Worm (Caenorhabditis elegans) whole organism, L4 larva: ENCODE results near the gene nstp-9.

Source experiments
- T26A8.4 ChIP-seq: fragments of 200-800 bp; sonication (Bioruptor generic); IDR thresholded peaks from 2 replicates; pipeline ENCODE4 v1.3.6; 2022; ENCODE audit warnings: missing genetic modification characterization, missing compliant biosample characterization
- Y48G9A.11 ChIP-seq: fragments of 200-800 bp; sonication (Bioruptor generic); IDR thresholded peaks from 2 replicates; pipeline ENCODE4 v1.3.6; 2022; ENCODE audit warnings: missing genetic modification reagents, missing genetic modification characterization, missing compliant biosample characterization
- Y75B8A.6 ChIP-seq: fragments of 200-800 bp; sonication (Bioruptor generic); IDR thresholded peaks from 2 replicates; pipeline ENCODE4 v1.3.6; 2022; ENCODE audit warnings: missing genetic modification reagents, missing genetic modification characterization, missing compliant biosample characterization
- ZK546.5 ChIP-seq, 2 experiments: sonication (generic microtip); optimal IDR thresholded peaks; 2 replicates each; lab custom pipeline; 2017; ENCODE audit warnings: missing biosample characterization in 2 of 2, missing genetic modification characterization in 2 of 2
- aha-1 ChIP-seq: fragments of 150-350 bp; peaks from one replicate; lab custom pipeline; 2014; ENCODE audit warnings: missing biosample characterization, missing genetic modification characterization
- attf-4 ChIP-seq: sonication (generic microtip); optimal IDR thresholded peaks from 3 replicates; lab custom pipeline; 2017; ENCODE audit warnings: missing biosample characterization, missing genetic modification characterization
- ceh-20 ChIP-seq: fragments of 200-800 bp; sonication (Bioruptor generic); IDR thresholded peaks from 2 replicates; pipeline ENCODE4 v1.3.6; 2022; ENCODE audit warnings: missing genetic modification reagents, missing genetic modification characterization, missing compliant biosample characterization
- cey-2 ChIP-seq: sonication (generic microtip); optimal IDR thresholded peaks from 3 replicates; lab custom pipeline; 2017; ENCODE audit warnings: missing genetic modification characterization, mild to moderate bottlenecking, missing compliant biosample characterization, antibody characterized with exemption, borderline replicate concordance; ENCODE audit not compliant: insufficient read depth
- daf-16 ChIP-seq, 3 experiments: sonication (generic microtip); optimal IDR thresholded peaks; 2 replicates each; lab custom pipeline; 2016 to 2017; ENCODE audit warnings: missing genetic modification characterization in 3 of 3, missing genetic modification reagents in 3 of 3, mild to moderate bottlenecking in 2 of 3, missing compliant biosample characterization in 2 of 3, missing biosample characterization in 1 of 3, moderate library complexity in 1 of 3
- dmd-6 ChIP-seq: fragments of 200-800 bp; sonication (Bioruptor generic); IDR thresholded peaks from 2 replicates; pipeline ENCODE4 v1.3.6; 2022; ENCODE audit warnings: missing genetic modification reagents, missing genetic modification characterization, missing compliant biosample characterization
- dmd-8 ChIP-seq: fragments of 200-800 bp; sonication (Bioruptor generic); IDR thresholded peaks from 2 replicates; pipeline ENCODE4 v1.3.6; 2022; ENCODE audit warnings: missing genetic modification characterization, missing compliant biosample characterization
- dve-1 ChIP-seq: sonication (generic microtip); optimal IDR thresholded peaks from 2 replicates; lab custom pipeline; 2017; ENCODE audit warnings: antibody characterized with exemption, mild to moderate bottlenecking, missing genetic modification characterization, missing compliant biosample characterization; ENCODE audit not compliant: insufficient read depth
- fos-1 ChIP-seq: fragments of 150-350 bp; optimal IDR thresholded peaks from 2 replicates; lab custom pipeline; 2014; ENCODE audit warnings: missing biosample characterization, missing genetic modification characterization
- gei-8 ChIP-seq: fragments of 200-800 bp; sonication (Bioruptor generic); optimal IDR thresholded peaks from 2 replicates; lab custom pipeline; 2018; ENCODE audit warnings: mild to moderate bottlenecking, missing genetic modification characterization, missing compliant biosample characterization
- hlh-11 ChIP-seq: fragments of 200-800 bp; sonication (Bioruptor generic); optimal IDR thresholded peaks from 2 replicates; lab custom pipeline; 2018; ENCODE audit warnings: mild to moderate bottlenecking, missing genetic modification characterization, missing compliant biosample characterization
- hlh-30 ChIP-seq: sonication (generic microtip); optimal IDR thresholded peaks from 2 replicates; lab custom pipeline; 2017; ENCODE audit warnings: antibody characterized with exemption, mild to moderate bottlenecking, missing genetic modification characterization, missing compliant biosample characterization; ENCODE audit not compliant: insufficient read depth
- lim-7 ChIP-seq: fragments of 200-800 bp; sonication (Bioruptor generic); IDR thresholded peaks from 2 replicates; pipeline ENCODE4 v1.3.6; 2022; ENCODE audit warnings: missing genetic modification characterization, missing compliant biosample characterization
- lin-1 ChIP-seq: fragments of 200-800 bp; sonication (Bioruptor generic); IDR thresholded peaks from 2 replicates; pipeline ENCODE4 v1.3.6; 2022; ENCODE audit warnings: missing genetic modification reagents, missing genetic modification characterization, missing compliant biosample characterization
- lin-15B ChIP-seq: fragments of 150-350 bp; sonication (generic microtip); optimal IDR thresholded peaks from 3 replicates; lab custom pipeline; 2014; ENCODE audit warnings: missing biosample characterization, missing genetic modification characterization
- lin-29 ChIP-seq: fragments of 200-800 bp; sonication (Bioruptor generic); IDR thresholded peaks from 2 replicates; pipeline ENCODE4 v1.3.6; 2022; ENCODE audit warnings: missing genetic modification reagents, missing genetic modification characterization, missing compliant biosample characterization
- lir-3 ChIP-seq: sonication (generic microtip); optimal IDR thresholded peaks from 2 replicates; lab custom pipeline; 2016; ENCODE audit warnings: mild to moderate bottlenecking, missing genetic modification characterization, missing compliant biosample characterization
- mdl-1 ChIP-seq, 2 experiments: fragments of 150-350 bp in 1 of 2; sonication (generic microtip) in 1 of 2; optimal IDR thresholded peaks; 2 replicates each; lab custom pipeline; 2014 to 2017; ENCODE audit warnings: missing biosample characterization in 2 of 2, missing genetic modification characterization in 2 of 2
- mdt-29 ChIP-seq: fragments of 200-800 bp; sonication (Bioruptor generic); IDR thresholded peaks from 2 replicates; pipeline ENCODE4 v1.3.6; 2022; ENCODE audit warnings: missing genetic modification reagents, missing genetic modification characterization, missing compliant biosample characterization
- mep-1 ChIP-seq: fragments of 150-350 bp; sonication (generic microtip); optimal IDR thresholded peaks from 3 replicates; lab custom pipeline; 2014; ENCODE audit warnings: missing biosample characterization, missing genetic modification characterization
- mxl-3 ChIP-seq: fragments of 200-800 bp; sonication (Bioruptor generic); optimal IDR thresholded peaks from 2 replicates; lab custom pipeline; 2018; ENCODE audit warnings: mild to moderate bottlenecking, missing genetic modification characterization, missing compliant biosample characterization
- nhr-11 ChIP-seq: fragments of 150-350 bp; optimal IDR thresholded peaks from 2 replicates; lab custom pipeline; 2014; ENCODE audit warnings: missing biosample characterization, missing genetic modification characterization
- nhr-111 ChIP-seq: fragments of 200-800 bp; sonication (Bioruptor generic); optimal IDR thresholded peaks from 2 replicates; lab custom pipeline; 2018; ENCODE audit warnings: mild to moderate bottlenecking, missing genetic modification characterization, missing compliant biosample characterization
- nhr-28 ChIP-seq: fragments of 150-350 bp; optimal IDR thresholded peaks from 2 replicates; lab custom pipeline; 2014; ENCODE audit warnings: missing biosample characterization, missing genetic modification characterization
- nhr-41 ChIP-seq: fragments of 200-800 bp; sonication (Bioruptor generic); IDR thresholded peaks from 2 replicates; pipeline ENCODE4 v1.3.6; 2022; ENCODE audit warnings: missing genetic modification reagents, missing genetic modification characterization, missing compliant biosample characterization
- nhr-48 ChIP-seq: sonication (generic microtip); optimal IDR thresholded peaks from 2 replicates; lab custom pipeline; 2016; ENCODE audit warnings: mild to moderate bottlenecking, missing genetic modification characterization, missing compliant biosample characterization
- nhr-6 ChIP-seq: fragments of 150-350 bp; optimal IDR thresholded peaks from 2 replicates; lab custom pipeline; 2014; ENCODE audit warnings: missing biosample characterization, missing genetic modification characterization
- pqm-1 ChIP-seq: sonication (generic microtip); optimal IDR thresholded peaks from 2 replicates; lab custom pipeline; 2017; ENCODE audit warnings: missing biosample characterization, missing genetic modification characterization
- rbr-2 ChIP-seq: sonication (generic microtip); optimal IDR thresholded peaks from 2 replicates; lab custom pipeline; 2016; ENCODE audit warnings: missing genotype, missing genetic modification characterization, missing compliant biosample characterization
- saeg-2 ChIP-seq: fragments of 200-800 bp; sonication (Bioruptor generic); IDR thresholded peaks from 2 replicates; pipeline ENCODE4 v1.3.6; 2022; ENCODE audit warnings: missing genetic modification reagents, missing genetic modification characterization, missing compliant biosample characterization
- sdz-12 ChIP-seq: fragments of 200-800 bp; sonication (Bioruptor generic); optimal IDR thresholded peaks from 2 replicates; lab custom pipeline; 2018; ENCODE audit warnings: mild to moderate bottlenecking, missing genetic modification characterization, missing compliant biosample characterization
- spr-3 ChIP-seq: fragments of 200-800 bp; sonication (Bioruptor generic); optimal IDR thresholded peaks from 2 replicates; lab custom pipeline; 2018; ENCODE audit warnings: mild to moderate bottlenecking, missing genetic modification characterization, missing compliant biosample characterization
- tag-97 ChIP-seq: fragments of 200-800 bp; sonication (Bioruptor generic); IDR thresholded peaks from 2 replicates; pipeline ENCODE4 v1.3.6; 2022; ENCODE audit warnings: missing genetic modification characterization, missing compliant biosample characterization
- tra-1 ChIP-seq: fragments of 200-800 bp; sonication (Bioruptor generic); IDR thresholded peaks from 2 replicates; pipeline ENCODE4 v1.3.6; 2022; ENCODE audit warnings: missing genetic modification reagents, missing genetic modification characterization, missing compliant biosample characterization
- unc-62 ChIP-seq, 3 experiments: fragments of 150-350 bp in 1 of 3; sonication (generic microtip); optimal IDR thresholded peaks in 2 of 3; peaks in 1 of 3; 1 replicate in 1 of 3; 2 replicates in 2 of 3; lab custom pipeline; 2014 to 2017; ENCODE audit warnings: missing biosample characterization in 3 of 3, missing genetic modification characterization in 3 of 3, missing genetic modification reagents in 3 of 3, missing genotype in 1 of 3
- vab-7 ChIP-seq: fragments of 200-800 bp; sonication (Bioruptor generic); IDR thresholded peaks from 2 replicates; pipeline ENCODE4 v1.3.6; 2022; ENCODE audit warnings: missing genetic modification reagents, missing genetic modification characterization, missing compliant biosample characterization
- zfp-3 ChIP-seq: fragments of 200-800 bp; sonication (Bioruptor generic); conservative IDR thresholded peaks from 2 replicates; pipeline ENCODE4 v1.3.6; 2022; ENCODE audit warnings: missing genetic modification reagents, missing genetic modification characterization, missing compliant biosample characterization
- ztf-7 ChIP-seq: fragments of 150-350 bp; optimal IDR thresholded peaks from 2 replicates; lab custom pipeline; 2014; ENCODE audit warnings: missing biosample characterization, missing genetic modification characterization

Gene nstp-9

DNA sequence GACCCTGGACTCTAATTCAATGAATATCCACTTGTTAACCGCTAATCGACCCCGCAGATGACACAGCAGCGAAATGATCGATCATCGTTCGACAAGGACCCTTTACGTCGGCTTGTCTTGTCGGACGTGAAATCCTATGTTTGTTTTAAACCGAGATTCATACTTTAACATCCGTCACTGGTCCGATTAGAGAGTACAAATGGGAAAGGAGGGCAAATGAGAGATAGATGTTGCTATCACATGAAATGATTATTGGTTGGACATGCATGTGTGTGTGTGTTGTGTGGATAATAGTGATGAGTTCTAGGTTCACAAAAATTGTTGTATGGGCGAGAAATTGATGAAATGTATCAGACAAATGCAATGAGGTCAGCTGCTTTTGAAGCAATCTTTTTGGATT lies 9.9 kb downstream of the nstp-9 start:
- TF ChIP-seq unc-62 (GFP tag; optimal IDR thresholded peaks at IDR 0.05 in 1 of 2; lab: Kevin White, UChicago) = peak in 1 of 2 experiments; percentile 96
- TF ChIP-seq unc-62 (tag; optimal IDR thresholded peaks at IDR 0.05; lab: Kevin White, UChicago) = no peak
- peak; percentile 2 for TF ChIP-seq hlh-11 (tag; lab: Kevin White, UChicago)
- TF ChIP-seq tra-1 (GFP tag; lab: Robert Waterston, UW) = no peak
- TF ChIP-seq nhr-11 (tag; lab: Kevin White, UChicago) = peak; percentile 34

DNA sequence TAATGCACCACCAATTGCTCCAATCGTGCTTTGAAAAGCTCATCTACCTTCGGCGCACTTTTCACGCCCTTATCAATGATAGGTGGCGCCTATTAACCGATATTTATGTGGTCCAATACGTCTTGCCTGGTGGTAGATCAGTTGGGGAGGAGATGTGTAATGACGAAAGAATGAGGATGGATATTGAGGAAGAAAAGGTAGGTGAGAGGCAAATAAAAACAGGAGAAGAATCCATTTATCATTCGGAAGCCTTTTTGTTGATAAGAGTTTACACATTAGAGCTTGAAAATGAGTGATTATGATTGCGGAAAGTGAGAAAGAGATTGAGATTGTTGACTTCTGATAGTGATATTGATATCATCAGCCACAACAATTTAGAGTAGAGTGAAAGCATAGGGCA lies 12.1 kb downstream of the nstp-9 start:
- TF ChIP-seq Y75B8A.6 (no peak), attf-4 (tag; lab: Kevin White, UChicago) (no peak), daf-16 (GFP tag; optimal IDR thresholded peaks at IDR 0.05; lab: Kevin White, UChicago) (peak in 1 of 2 experiments; percentile 64), daf-16 (tag; optimal IDR thresholded peaks at IDR 0.05; lab: Kevin White, UChicago) (no peak)

DNA sequence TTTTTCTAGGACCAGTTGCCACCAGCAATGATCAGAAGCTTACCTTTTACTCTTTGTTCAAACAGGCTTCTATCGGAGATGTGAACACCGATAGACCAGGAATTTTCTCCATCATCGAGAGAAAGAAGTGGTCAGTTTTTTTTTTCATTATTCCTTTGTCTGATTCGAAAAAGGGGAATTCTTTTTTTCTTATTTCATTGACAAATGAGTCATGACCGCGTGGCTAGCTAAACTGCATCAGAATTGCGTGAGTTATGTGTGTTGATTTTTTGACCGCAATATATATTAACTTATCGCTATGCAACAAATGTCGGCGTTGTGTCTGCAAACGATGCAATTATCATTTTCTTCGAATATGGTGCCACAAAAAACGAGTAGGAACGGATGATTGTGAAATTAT lies 16.1 kb downstream of the nstp-9 start:
- TF ChIP-seq mxl-3 (GFP tag; lab: Kevin White, UChicago) (peak; percentile 33), nhr-48 (tag; lab: Kevin White, UChicago) (peak; percentile 53), hlh-30 (tag; lab: Kevin White, UChicago) (peak; percentile 6), tra-1 (GFP tag; lab: Robert Waterston, UW) (no peak), dmd-8 (no peak), unc-62 (GFP tag; optimal IDR thresholded peaks at IDR 0.05 in 1 of 2; lab: Kevin White, UChicago) (peak in 1 of 2 experiments; percentile 45), unc-62 (tag; optimal IDR thresholded peaks at IDR 0.05; lab: Kevin White, UChicago) (no peak), mdt-29 (GFP tag; lab: Robert Waterston, UW) (no peak), hlh-11 (tag; lab: Kevin White, UChicago) (peak; percentile 45), dmd-6 (GFP tag; lab: Robert Waterston, UW) (peak; percentile 32; the same call in 1 of the 2 replicates), dve-1 (tag; lab: Kevin White, UChicago) (peak; percentile 39), lin-15B (tag; lab: Kevin White, UChicago) (no peak), ceh-20 (GFP tag; lab: Robert Waterston, UW) (0 out of 2 replicates have a peak, but pooled peaks have one; percentile 27), mdl-1 (tag; optimal IDR thresholded peaks at IDR 0.05; lab: Kevin White, UChicago) (peak in 1 of 2 experiments; percentile 77), zfp-3 (GFP tag; lab: Robert Waterston, UW) (no peak)
- TF ChIP-seq, all 104 proteins: peak for 9

DNA sequence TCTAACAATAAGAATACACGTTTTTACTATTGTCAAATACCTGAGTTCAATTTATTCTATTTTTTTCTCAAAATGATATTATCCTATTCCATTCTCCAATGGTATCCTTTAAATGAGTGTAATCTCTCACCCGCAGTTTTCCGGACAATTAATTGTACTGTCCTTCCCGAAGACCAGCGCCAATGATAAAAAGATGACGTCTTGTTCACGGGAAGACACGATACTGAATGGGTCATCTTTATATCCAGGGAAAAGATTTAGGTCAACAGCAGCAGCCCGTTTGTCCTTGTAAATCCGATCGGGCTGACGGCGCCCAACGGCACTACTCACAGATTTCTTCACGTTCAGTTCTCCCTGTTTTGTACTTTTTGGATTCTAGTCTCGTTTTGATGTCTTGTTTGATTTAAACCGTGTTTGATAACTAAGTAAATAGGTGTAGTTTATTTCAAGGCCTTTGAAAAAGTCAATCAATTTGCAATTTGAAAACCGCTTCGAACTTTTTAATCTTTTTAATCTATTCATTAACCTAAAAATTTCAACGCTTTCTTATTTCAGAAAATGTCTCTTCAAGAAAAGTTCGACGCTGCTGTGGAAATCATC lies 16.7 kb downstream of the nstp-9 start, which contains the start of gene acbp-3:
acbp-3 (plus strand) TSS at position 550 of the 600 bp plus-strand sequence.
- no peak for TF ChIP-seq aha-1
- TF ChIP-seq nhr-41 = no peak
- TF ChIP-seq cey-2 (tag; lab: Kevin White, UChicago) = no peak
- no peak for TF ChIP-seq lin-1 (GFP tag; lab: Robert Waterston, UW)
- TF ChIP-seq nhr-111 = no peak

ce11 chrX:10901766-10902165 lies 17.7 kb downstream of the nstp-9 start:
- TF ChIP-seq lim-7 (GFP tag; lab: Robert Waterston, UW) (no peak), Y75B8A.6 (no peak), mep-1 (tag; lab: Kevin White, UChicago) (no peak), Y48G9A.11 (no peak), pqm-1 (tag; lab: Kevin White, UChicago) (peak; percentile 79), ztf-7 (tag; lab: Kevin White, UChicago) (peak; percentile 24), lin-29 (GFP tag; lab: Robert Waterston, UW) (no peak), hlh-11 (tag; lab: Kevin White, UChicago) (peak; percentile 83), vab-7 (GFP tag; lab: Robert Waterston, UW) (no peak), tag-97 (no peak), sdz-12 (GFP tag; lab: Kevin White, UChicago) (no peak), nhr-28 (tag; lab: Kevin White, UChicago) (peak; percentile 78), spr-3 (no peak), gei-8 (no peak), ZK546.5 (tag; optimal IDR thresholded peaks at IDR 0.05; lab: Kevin White, UChicago) (no peak), T26A8.4 (GFP tag; lab: Robert Waterston, UW) (no peak), fos-1 (tag; lab: Kevin White, UChicago) (no peak), saeg-2 (no peak), nhr-6 (no peak), rbr-2 (tag; lab: Kevin White, UChicago) (no peak), lir-3 (tag; lab: Kevin White, UChicago) (no peak)
